Fruit fly (Drosophila melanogaster) whole organism, embryonic: ENCODE measurements around the gene CG6403.

Experiments
- CG6654 ChIP-seq: fragments of 200-800 bp; sonication (Bioruptor generic); optimal IDR thresholded peaks from 2 replicates; lab custom pipeline; 2017; ENCODE audit warnings: missing biosample characterization, mild to moderate bottlenecking, missing genetic modification characterization
- Gug ChIP-seq: fragments of 200-800 bp; sonication (Bioruptor generic); IDR thresholded peaks from 4 replicates; pipeline ENCODE4 v1.3.6; 2022; ENCODE audit warnings: missing biosample characterization, missing genetic modification characterization
- Tbp ChIP-seq: fragments of >200 bp; optimal IDR thresholded peaks from 2 replicates; lab custom pipeline; 2018; ENCODE audit warnings: missing biosample characterization, missing genetic modification characterization
- dmrt11E ChIP-seq: fragments of 200-800 bp; sonication (Bioruptor generic); optimal IDR thresholded peaks from 3 replicates; lab custom pipeline; 2018; ENCODE audit warnings: missing biosample characterization, mild to moderate bottlenecking, missing genetic modification characterization, moderate library complexity
- jumu ChIP-seq: fragments of 200-800 bp; sonication (Bioruptor generic); optimal IDR thresholded peaks from 3 replicates; lab custom pipeline; 2016; ENCODE audit warnings: missing biosample characterization, missing genetic modification characterization

DNA sequence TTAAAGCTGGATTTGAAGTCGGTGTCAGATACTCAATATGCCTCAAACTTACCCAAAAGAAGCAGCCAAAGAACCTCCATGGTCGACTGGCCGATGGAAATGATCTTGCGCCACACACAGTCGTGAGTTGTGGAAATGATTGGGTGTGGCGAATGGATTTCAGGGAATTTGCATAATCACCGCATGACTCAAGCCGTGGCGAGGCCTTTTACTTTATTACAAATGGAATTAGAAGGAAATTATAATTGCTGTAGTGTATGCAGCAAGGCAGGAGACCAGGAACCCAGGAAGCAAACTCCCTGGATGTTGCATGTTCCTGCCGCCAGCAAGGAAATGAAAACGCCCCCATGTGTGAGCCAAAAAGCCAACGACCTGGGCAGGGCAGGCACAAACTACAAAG lies 48.0 kb upstream of the CG6403 start, which contains the start of gene CG42789:
- no peak for TF ChIP-seq jumu (GFP tag; lab: Kevin White, UChicago)
- no peak for TF ChIP-seq Tbp (GFP tag; lab: Kevin White, UChicago)
- TF ChIP-seq CG6654, result no peak
- TF ChIP-seq dmrt11E (tag; lab: Kevin White, UChicago), result no peak
- no peak for TF ChIP-seq Gug (GFP tag; lab: Robert Waterston, UW)
